Worm (Caenorhabditis elegans) whole organism, L2 larva: ENCODE data around the gene col-98.

Experiments
- C34F6.9 ChIP-seq: fragments of 150-350 bp; optimal IDR thresholded peaks from 2 replicates; lab custom pipeline; 2014; ENCODE audit warnings: missing biosample characterization, missing genetic modification characterization
- F13H6.1 ChIP-seq: sonication (generic microtip); optimal IDR thresholded peaks from 2 replicates; lab custom pipeline; 2016; ENCODE audit warnings: missing genetic modification characterization, missing compliant biosample characterization
- R02D3.7 ChIP-seq: fragments of 150-350 bp; optimal IDR thresholded peaks from 2 replicates; lab custom pipeline; 2014; ENCODE audit warnings: missing biosample characterization, missing genetic modification characterization
- ZK546.5 ChIP-seq: sonication (generic microtip); optimal IDR thresholded peaks from 2 replicates; lab custom pipeline; 2017; ENCODE audit warnings: missing biosample characterization, missing genetic modification characterization
- aly-2 ChIP-seq: fragments of 150-350 bp; optimal IDR thresholded peaks from 2 replicates; lab custom pipeline; 2014; ENCODE audit warnings: missing biosample characterization, missing genetic modification characterization
- blmp-1 ChIP-seq: sonication (generic microtip); optimal IDR thresholded peaks from 2 replicates; lab custom pipeline; 2017; ENCODE audit warnings: missing genetic modification characterization, mild to moderate bottlenecking, missing compliant biosample characterization, antibody characterized with exemption, moderate library complexity; ENCODE audit not compliant: insufficient read depth
- ceh-82 ChIP-seq: fragments of 150-350 bp; optimal IDR thresholded peaks from 2 replicates; lab custom pipeline; 2014; ENCODE audit warnings: missing biosample characterization, missing genetic modification characterization
- crh-2 ChIP-seq: sonication (generic microtip); optimal IDR thresholded peaks from 2 replicates; lab custom pipeline; 2017; ENCODE audit warnings: missing biosample characterization, missing genetic modification characterization
- egl-27 ChIP-seq: sonication (generic microtip); optimal IDR thresholded peaks from 3 replicates; lab custom pipeline; 2017; ENCODE audit warnings: missing biosample characterization, missing genetic modification reagents, missing genetic modification characterization
- fos-1 ChIP-seq: fragments of 150-350 bp; optimal IDR thresholded peaks from 2 replicates; lab custom pipeline; 2014; ENCODE audit warnings: missing biosample characterization, missing genetic modification characterization
- gmeb-1 ChIP-seq: fragments of 150-350 bp; optimal IDR thresholded peaks from 2 replicates; lab custom pipeline; 2014; ENCODE audit warnings: missing biosample characterization, missing genetic modification characterization
- lin-13 ChIP-seq: fragments of 150-350 bp; optimal IDR thresholded peaks from 2 replicates; lab custom pipeline; 2014; ENCODE audit warnings: missing biosample characterization, missing genetic modification reagents, missing genetic modification characterization
- lsy-2 ChIP-seq, 2 experiments: fragments of 150-350 bp in 1 of 2; sonication (generic microtip) in 1 of 2; optimal IDR thresholded peaks; 2 replicates each; lab custom pipeline; 2014 to 2017; ENCODE audit warnings: missing biosample characterization in 2 of 2, missing genetic modification characterization in 2 of 2
- mab-5 ChIP-seq: fragments of 150-350 bp; optimal IDR thresholded peaks from 2 replicates; lab custom pipeline; 2014; ENCODE audit warnings: missing biosample characterization, missing genetic modification characterization
- mbf-1 ChIP-seq: sonication (generic microtip); optimal IDR thresholded peaks from 2 replicates; lab custom pipeline; 2017; ENCODE audit warnings: missing biosample characterization, missing genetic modification characterization
- nhr-10 ChIP-seq: sonication (generic microtip); optimal IDR thresholded peaks from 2 replicates; lab custom pipeline; 2017; ENCODE audit warnings: missing biosample characterization, missing genetic modification characterization
- nhr-11 ChIP-seq: fragments of 150-350 bp; optimal IDR thresholded peaks from 2 replicates; lab custom pipeline; 2014; ENCODE audit warnings: missing biosample characterization, missing genetic modification characterization
- nhr-12 ChIP-seq: fragments of 150-350 bp; optimal IDR thresholded peaks from 2 replicates; lab custom pipeline; 2014; ENCODE audit warnings: missing biosample characterization, missing genetic modification characterization
- nhr-129 ChIP-seq: fragments of 150-350 bp; optimal IDR thresholded peaks from 2 replicates; lab custom pipeline; 2014; ENCODE audit warnings: missing biosample characterization, missing genetic modification characterization
- nhr-21 ChIP-seq: fragments of 150-350 bp; optimal IDR thresholded peaks from 2 replicates; lab custom pipeline; 2014; ENCODE audit warnings: missing biosample characterization, missing genetic modification characterization
- nhr-23 ChIP-seq: fragments of 150-350 bp; optimal IDR thresholded peaks from 2 replicates; lab custom pipeline; 2014; ENCODE audit warnings: missing biosample characterization, missing genetic modification reagents, missing genetic modification characterization
- nhr-237 ChIP-seq: fragments of 150-350 bp; optimal IDR thresholded peaks from 2 replicates; lab custom pipeline; 2014; ENCODE audit warnings: missing biosample characterization, missing genetic modification characterization
- nhr-6 ChIP-seq: fragments of 150-350 bp; optimal IDR thresholded peaks from 2 replicates; lab custom pipeline; 2014; ENCODE audit warnings: missing biosample characterization, missing genetic modification characterization
- peb-1 ChIP-seq: fragments of 150-350 bp; optimal IDR thresholded peaks from 2 replicates; lab custom pipeline; 2014; ENCODE audit warnings: missing biosample characterization, missing genetic modification characterization
- sem-4 ChIP-seq: fragments of 150-350 bp; optimal IDR thresholded peaks from 2 replicates; lab custom pipeline; 2014; ENCODE audit warnings: missing biosample characterization, missing genetic modification reagents, missing genetic modification characterization
- skn-1 ChIP-seq: sonication (generic microtip); optimal IDR thresholded peaks from 2 replicates; lab custom pipeline; 2017; ENCODE audit warnings: missing biosample characterization, missing genetic modification characterization
- sma-3 ChIP-seq: sonication (generic microtip); optimal IDR thresholded peaks from 2 replicates; lab custom pipeline; 2016; ENCODE audit warnings: missing genetic modification reagents, missing genetic modification characterization, missing compliant biosample characterization
- sma-9 ChIP-seq, 2 experiments: fragments of 150-350 bp in 1 of 2; sonication (generic microtip) in 1 of 2; optimal IDR thresholded peaks; 2 replicates each; lab custom pipeline; 2014 to 2016; ENCODE audit warnings: missing genetic modification characterization in 2 of 2, mild to moderate bottlenecking in 1 of 2, missing biosample characterization in 1 of 2, missing compliant biosample characterization in 1 of 2, missing genetic modification reagents in 1 of 2, moderate library complexity in 1 of 2
- snpc-4 ChIP-seq: fragments of 150-350 bp; optimal IDR thresholded peaks from 2 replicates; lab custom pipeline; 2014; ENCODE audit warnings: missing biosample characterization, missing genetic modification characterization
- unc-39 ChIP-seq: fragments of 150-350 bp; optimal IDR thresholded peaks from 2 replicates; lab custom pipeline; 2014; ENCODE audit warnings: missing biosample characterization, missing genetic modification characterization
- unc-55 ChIP-seq: fragments of 150-350 bp; sonication (generic microtip); optimal IDR thresholded peaks from 3 replicates; lab custom pipeline; 2014; ENCODE audit warnings: missing biosample characterization, missing genetic modification reagents, missing genetic modification characterization
- zag-1 ChIP-seq: fragments of 150-350 bp; optimal IDR thresholded peaks from 2 replicates; lab custom pipeline; 2014; ENCODE audit warnings: missing biosample characterization, missing genetic modification characterization
- ztf-1 ChIP-seq: fragments of 200-800 bp; sonication (Bioruptor generic); conservative IDR thresholded peaks from 2 replicates; pipeline ENCODE4 v1.3.6; 2022; ENCODE audit warnings: missing genetic modification characterization, missing compliant biosample characterization
- ztf-11 ChIP-seq: sonication (generic microtip); optimal IDR thresholded peaks from 2 replicates; lab custom pipeline; 2017; ENCODE audit warnings: missing biosample characterization, missing genetic modification characterization
- ztf-4 ChIP-seq: fragments of 150-350 bp; optimal IDR thresholded peaks from 2 replicates; lab custom pipeline; 2014; ENCODE audit warnings: missing biosample characterization, missing genetic modification characterization

col-98 gene

DNA sequence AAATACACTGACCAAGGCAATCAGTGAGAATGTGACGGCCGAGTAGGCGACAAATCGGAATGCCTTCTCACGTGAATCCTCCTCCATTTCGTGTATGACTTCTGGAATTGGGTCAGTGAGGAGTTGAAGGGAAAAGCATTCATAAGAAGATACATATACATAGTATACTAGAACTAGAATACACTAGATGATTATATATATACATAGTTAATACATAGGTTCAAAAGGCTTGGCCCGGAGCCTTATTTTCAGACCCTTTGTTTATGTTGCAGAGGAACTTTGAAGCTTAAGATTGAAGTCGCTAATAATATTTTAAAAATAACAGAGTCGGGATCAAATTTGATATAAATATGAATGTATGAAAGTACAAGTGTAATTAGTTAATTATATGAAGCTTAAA is 25.2 kb upstream of the col-98 start, which contains the start of gene col-97:
TSS of gene col-97 (minus strand) at position 101 of the 400 bp plus-strand sequence.
- TF ChIP-seq ztf-11 (no peak), egl-27 (tag; lab: Kevin White, UChicago) (no peak), gmeb-1 (tag; lab: Kevin White, UChicago) (no peak), mbf-1 (tag; lab: Kevin White, UChicago) (no peak), zag-1 (no peak), mab-5 (tag; lab: Kevin White, UChicago) (no peak), nhr-21 (tag; lab: Kevin White, UChicago) (no peak), nhr-129 (no peak), ceh-82 (tag; lab: Kevin White, UChicago) (no peak), R02D3.7 (tag; lab: Kevin White, UChicago) (no peak), fos-1 (tag; lab: Kevin White, UChicago) (no peak), sma-9 (GFP tag; optimal IDR thresholded peaks at IDR 0.05; lab: Kevin White, UChicago) (no peak), sma-9 (tag; optimal IDR thresholded peaks at IDR 0.05; lab: Kevin White, UChicago) (no peak), nhr-6 (tag; lab: Kevin White, UChicago) (no peak), lin-13 (GFP tag; lab: Kevin White, UChicago) (no peak), snpc-4 (tag; lab: Kevin White, UChicago) (no peak), nhr-11 (tag; lab: Kevin White, UChicago) (no peak), unc-39 (tag; lab: Kevin White, UChicago) (no peak), nhr-237 (tag; lab: Kevin White, UChicago) (no peak), peb-1 (tag; lab: Kevin White, UChicago) (no peak), sma-3 (no peak)

DNA sequence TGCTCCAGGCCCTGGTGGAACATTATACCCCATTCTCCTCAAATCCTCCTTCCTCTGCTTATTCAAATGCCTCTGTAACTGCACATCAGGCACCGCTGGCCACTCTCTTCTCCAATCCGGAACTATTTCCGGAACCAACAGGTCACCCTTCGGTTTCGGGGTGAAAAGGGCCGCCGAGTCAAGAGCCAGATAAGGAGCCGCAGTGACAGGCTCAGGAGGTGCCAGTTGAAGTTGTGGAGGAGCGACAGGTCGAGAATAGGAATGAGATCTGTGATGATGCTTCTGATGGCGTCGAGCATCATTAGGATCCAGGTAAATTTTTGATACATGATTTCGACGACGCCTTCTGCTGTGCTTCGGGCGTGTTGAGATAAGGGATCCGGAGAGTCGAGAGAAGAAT is 20.6 kb upstream of the col-98 start:
- no peak for TF ChIP-seq peb-1 (tag; lab: Kevin White, UChicago)
- TF ChIP-seq unc-55: no peak
- no peak for TF ChIP-seq nhr-23 (tag; lab: Kevin White, UChicago)
- TF ChIP-seq ztf-11: no peak
- TF ChIP-seq sem-4 (tag; lab: Kevin White, UChicago): no peak
- TF ChIP-seq lsy-2 (tag; optimal IDR thresholded peaks at IDR 0.05; lab: Kevin White, UChicago): no peak
- no peak for TF ChIP-seq ZK546.5 (tag; lab: Kevin White, UChicago)
- no peak for TF ChIP-seq mbf-1 (tag; lab: Kevin White, UChicago)
- no peak for TF ChIP-seq nhr-129
- no peak for TF ChIP-seq skn-1
- no peak for TF ChIP-seq C34F6.9 (tag; lab: Kevin White, UChicago)
- no peak for TF ChIP-seq nhr-12 (tag; lab: Kevin White, UChicago)
- TF ChIP-seq crh-2 (tag; lab: Kevin White, UChicago): no peak

DNA sequence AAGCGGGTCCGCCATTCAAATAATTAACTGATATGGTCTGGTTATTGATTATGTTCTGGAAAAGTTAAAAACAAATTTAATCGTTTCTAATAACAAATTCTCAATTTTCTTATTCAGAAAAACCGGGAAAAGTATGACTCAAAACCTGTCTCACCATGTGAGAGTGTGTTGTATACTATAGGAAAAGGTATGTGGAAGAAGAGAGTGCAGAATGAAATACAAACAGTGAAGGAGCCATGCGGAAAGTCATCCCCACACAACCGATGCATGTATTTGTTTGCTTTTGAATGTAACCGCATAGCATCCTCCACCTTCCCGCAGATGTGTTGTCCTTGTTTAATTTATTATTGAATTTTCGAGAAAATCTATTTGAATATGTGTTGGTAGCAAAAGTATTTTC is 18.4 kb upstream of the col-98 start, which contains the start of gene ZK1010.8:
TSS of gene ZK1010.8 (minus strand) at position 214 of the 400 bp plus-strand sequence.
- TF ChIP-seq lin-13 (GFP tag; lab: Kevin White, UChicago): no peak
- TF ChIP-seq fos-1 (tag; lab: Kevin White, UChicago): peak; percentile 54

DNA sequence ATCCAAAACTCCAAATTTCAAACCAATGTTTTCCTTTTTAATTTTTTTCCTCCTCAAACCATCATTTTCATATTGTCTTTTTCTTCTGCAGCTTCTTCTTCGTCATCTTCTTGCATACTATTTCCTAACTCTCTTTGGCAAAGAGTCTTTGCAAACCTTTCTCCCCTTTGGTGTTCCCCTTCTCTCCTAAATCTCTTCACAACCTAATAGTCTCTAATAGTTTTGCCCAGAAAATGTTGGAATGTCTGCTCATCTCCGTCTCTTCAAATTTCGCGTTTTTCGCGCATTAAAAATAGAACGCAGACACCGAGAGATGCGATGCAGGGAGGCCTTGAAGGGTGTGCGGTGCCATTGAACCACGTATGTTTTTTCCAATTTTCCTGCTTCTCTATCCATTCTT is 16.7 kb upstream of the col-98 start, which contains the start of gene ZK1010.10:
TSS of gene ZK1010.10 (plus strand) at position 286 of the 400 bp plus-strand sequence.
- TF ChIP-seq sem-4 (tag; lab: Kevin White, UChicago) (peak; percentile 55), mbf-1 (tag; lab: Kevin White, UChicago) (no peak), lsy-2 (tag; optimal IDR thresholded peaks at IDR 0.05; lab: Kevin White, UChicago) (peak in 1 of 2 experiments; percentile 70), nhr-6 (tag; lab: Kevin White, UChicago) (no peak), mab-5 (tag; lab: Kevin White, UChicago) (peak; percentile 12), egl-27 (tag; lab: Kevin White, UChicago) (peak; percentile 18), gmeb-1 (tag; lab: Kevin White, UChicago) (peak; percentile 14), fos-1 (tag; lab: Kevin White, UChicago) (peak; percentile 55), skn-1 (no peak), crh-2 (tag; lab: Kevin White, UChicago) (peak; percentile 71), ceh-82 (tag; lab: Kevin White, UChicago) (no peak), snpc-4 (tag; lab: Kevin White, UChicago) (no peak), zag-1 (peak; percentile 7), ZK546.5 (tag; lab: Kevin White, UChicago) (no peak), nhr-10 (tag; lab: Kevin White, UChicago) (no peak), F13H6.1 (tag; lab: Kevin White, UChicago) (peak; percentile 30), lin-13 (GFP tag; lab: Kevin White, UChicago) (no peak), sma-9 (GFP tag; optimal IDR thresholded peaks at IDR 0.05; lab: Kevin White, UChicago) (no peak), sma-9 (tag; optimal IDR thresholded peaks at IDR 0.05; lab: Kevin White, UChicago) (no peak), C34F6.9 (tag; lab: Kevin White, UChicago) (peak; percentile 69), unc-55 (peak; percentile 90), nhr-11 (tag; lab: Kevin White, UChicago) (no peak), nhr-129 (peak; percentile 46)

DNA sequence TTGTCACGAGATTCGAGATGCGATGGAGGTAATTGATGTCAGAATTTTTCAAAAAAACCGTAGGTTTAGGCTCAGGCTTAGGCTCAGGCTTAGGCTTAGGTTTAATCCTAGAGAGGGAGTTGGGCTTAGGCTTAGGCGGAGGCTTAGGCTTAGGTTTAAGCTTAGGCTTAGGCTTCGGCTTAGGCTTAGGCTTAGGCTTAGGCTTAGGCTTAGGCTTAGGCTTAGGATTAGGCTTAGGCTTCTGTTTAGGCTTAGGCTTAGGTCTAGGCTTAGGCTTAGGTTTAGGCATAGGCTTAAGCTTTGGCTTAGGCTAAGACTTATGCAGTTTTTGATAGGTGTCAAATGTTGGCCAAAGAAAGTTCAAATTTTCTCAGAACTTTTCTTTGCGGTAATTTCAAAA is 14.5 kb upstream of the col-98 start:
- no peak for TF ChIP-seq crh-2 (tag; lab: Kevin White, UChicago)
- no peak for TF ChIP-seq R02D3.7 (tag; lab: Kevin White, UChicago)
- TF ChIP-seq sem-4 (tag; lab: Kevin White, UChicago): no peak
- no peak for TF ChIP-seq ztf-11
- TF ChIP-seq ztf-1 (GFP tag; lab: Robert Waterston, UW): no peak
- no peak for TF ChIP-seq nhr-21 (tag; lab: Kevin White, UChicago)
- TF ChIP-seq nhr-6 (tag; lab: Kevin White, UChicago): no peak
- TF ChIP-seq snpc-4 (tag; lab: Kevin White, UChicago): no peak
- no peak for TF ChIP-seq zag-1
- TF ChIP-seq nhr-237 (tag; lab: Kevin White, UChicago): no peak
- no peak for TF ChIP-seq blmp-1
- TF ChIP-seq skn-1: no peak
- TF ChIP-seq ztf-4 (tag; lab: Kevin White, UChicago): no peak
- TF ChIP-seq sma-3: no peak
- no peak for TF ChIP-seq F13H6.1 (tag; lab: Kevin White, UChicago)
- no peak for TF ChIP-seq unc-39 (tag; lab: Kevin White, UChicago)
- TF ChIP-seq aly-2 (tag; lab: Kevin White, UChicago): no peak
- TF ChIP-seq nhr-129: no peak
